Worm (Caenorhabditis elegans) whole organism, L4 larva: ENCODE measurements around the gene nhr-112.

Source experiments
- Y105C5A.15 ChIP-seq: fragments of 200-800 bp; sonication (Bioruptor generic); IDR thresholded peaks from 2 replicates; pipeline ENCODE4 v1.3.6; 2022; ENCODE audit warnings: missing genetic modification characterization, missing compliant biosample characterization
- ceh-82 ChIP-seq: sonication (generic microtip); optimal IDR thresholded peaks from 2 replicates; lab custom pipeline; 2017; ENCODE audit warnings: missing biosample characterization, missing genetic modification characterization
- lin-13 ChIP-seq: fragments of 150-350 bp; optimal IDR thresholded peaks from 2 replicates; lab custom pipeline; 2014; ENCODE audit warnings: missing biosample characterization, missing genetic modification reagents, missing genetic modification characterization
- lir-3 ChIP-seq: sonication (generic microtip); optimal IDR thresholded peaks from 2 replicates; lab custom pipeline; 2016; ENCODE audit warnings: mild to moderate bottlenecking, missing genetic modification characterization, missing compliant biosample characterization
- mdl-1 ChIP-seq, 2 experiments: fragments of 150-350 bp in 1 of 2; sonication (generic microtip) in 1 of 2; optimal IDR thresholded peaks; 2 replicates each; lab custom pipeline; 2014 to 2017; ENCODE audit warnings: missing biosample characterization in 2 of 2, missing genetic modification characterization in 2 of 2
- nhr-102 ChIP-seq: sonication (generic microtip); optimal IDR thresholded peaks from 2 replicates; lab custom pipeline; 2016; ENCODE audit warnings: mild to moderate bottlenecking, missing genetic modification characterization, moderate library complexity, missing compliant biosample characterization
- nhr-42 ChIP-seq: fragments of 200-800 bp; sonication (Bioruptor generic); IDR thresholded peaks from 2 replicates; pipeline ENCODE4 v1.3.6; 2022; ENCODE audit warnings: missing genetic modification characterization, missing compliant biosample characterization
- ztf-11 ChIP-seq: fragments of 150-350 bp; optimal IDR thresholded peaks from 2 replicates; lab custom pipeline; 2014; ENCODE audit warnings: missing biosample characterization, missing genetic modification characterization

DNA sequence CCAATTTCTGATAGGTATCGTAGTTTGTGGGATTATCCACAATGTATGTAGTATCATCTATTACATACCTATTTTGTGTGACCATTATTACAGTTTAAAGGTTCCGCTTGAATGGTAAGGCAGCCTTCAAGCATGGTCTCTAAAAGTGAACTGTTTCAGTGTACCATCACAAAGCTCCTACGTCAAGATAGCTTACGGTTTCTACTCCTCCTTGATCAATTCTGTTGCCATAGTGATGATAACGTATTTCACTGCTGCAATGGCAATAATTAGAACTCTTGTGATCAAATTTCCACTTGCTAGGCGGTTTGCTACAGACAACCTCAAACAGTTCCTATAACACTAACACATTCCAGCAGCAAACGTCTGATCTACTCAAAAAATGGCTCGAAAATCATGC, 40.3 kb downstream of the nhr-112 start:
- TF ChIP-seq Y105C5A.15 (GFP tag; lab: Robert Waterston, UW) (no peak), nhr-42 (GFP tag; lab: Robert Waterston, UW) (no peak), ceh-82 (no peak), lir-3 (no peak), lin-13 (GFP tag; lab: Kevin White, UChicago) (no peak), ztf-11 (tag; lab: Kevin White, UChicago) (no peak), mdl-1 (tag; optimal IDR thresholded peaks at IDR 0.05; lab: Kevin White, UChicago) (no peak), nhr-102 (no peak)
